Fruit fly (Drosophila melanogaster): ENCODE measurements around the gene FMRFaR.

Gene FMRFaR

DNA sequence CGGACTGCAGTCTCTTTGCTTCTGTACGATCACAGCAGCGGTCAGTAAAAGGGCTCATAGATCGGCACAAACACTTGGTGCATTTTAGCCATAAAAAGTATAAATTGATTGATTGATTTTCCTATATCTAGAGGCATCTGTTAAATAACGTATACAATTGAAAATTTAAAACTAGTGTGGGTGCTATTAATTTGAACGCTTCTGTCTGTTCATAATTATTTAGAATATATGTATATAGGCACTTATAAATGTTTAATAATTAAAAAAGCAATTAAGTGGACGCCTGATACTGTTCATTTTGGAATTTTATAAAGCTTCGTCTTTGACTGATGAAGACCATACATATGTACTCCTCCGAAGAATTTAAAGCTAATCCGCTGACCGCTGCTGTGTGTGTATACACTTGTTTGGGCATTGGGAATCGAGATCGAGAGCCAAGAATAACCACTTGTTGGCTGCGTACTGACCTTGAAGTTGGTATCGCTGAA, 43.8 kb downstream of the FMRFaR start (continued):
- no peak for TF ChIP-seq onecut (GFP tag; IDR thresholded peaks at IDR 0.05)
- TF ChIP-seq Optix (GFP tag; IDR thresholded peaks at IDR 0.05), result no peak
- no peak for TF ChIP-seq Doc3 (GFP tag; IDR thresholded peaks at IDR 0.05; ENCODE audit: partially characterized antibody)
- peak; percentile 63 for TF ChIP-seq dmrt99B (tag; optimal IDR thresholded peaks at IDR 0.05)
- TF ChIP-seq twi (tag; optimal IDR thresholded peaks at IDR 0.05), result no peak
- TF ChIP-seq az2 (GFP tag; optimal IDR thresholded peaks at IDR 0.05), result peak; percentile 52
- TF ChIP-seq seq (GFP tag; IDR thresholded peaks at IDR 0.05), result peak; percentile 22; the same call in 1 of the 2 replicates
- TF ChIP-seq CG16813 (GFP tag; IDR thresholded peaks at IDR 0.05; ENCODE audit: partially characterized antibody), result no peak
- no peak for TF ChIP-seq CG3847 (GFP tag; IDR thresholded peaks at IDR 0.05)
- TF ChIP-seq fd96Cb (tag; optimal IDR thresholded peaks at IDR 0.05), result peak; percentile 38
- TF ChIP-seq CG3726 (GFP tag; IDR thresholded peaks at IDR 0.05), result no peak
- TF ChIP-seq prd (optimal IDR thresholded peaks at IDR 0.05), result no peak
- TF ChIP-seq prd (GFP tag; IDR thresholded peaks at IDR 0.05), result peak; percentile 45; the same call in 2 of the 3 replicates
- no peak for TF ChIP-seq da (GFP tag; optimal IDR thresholded peaks at IDR 0.05)
- TF ChIP-seq cato (GFP tag; optimal IDR thresholded peaks at IDR 0.05; ENCODE audit: borderline replicate concordance), result no peak
- TF ChIP-seq odd (GFP tag; optimal IDR thresholded peaks at IDR 0.05), result peak; percentile 22
- no peak for TF ChIP-seq p53 (GFP tag; optimal IDR thresholded peaks at IDR 0.05)
- TF ChIP-seq run (tag; optimal IDR thresholded peaks at IDR 0.05), result no peak
- TF ChIP-seq B-H1 (GFP tag; IDR thresholded peaks at IDR 0.05), result no peak
- TF ChIP-seq CG1233 (GFP tag; optimal IDR thresholded peaks at IDR 0.05), result peak; percentile 35
- peak; percentile 27; the same call in 1 of the 2 replicates for TF ChIP-seq CG14441 (GFP tag; IDR thresholded peaks at IDR 0.05)
- peak; percentile 26 for TF ChIP-seq org-1 (GFP tag; optimal IDR thresholded peaks at IDR 0.05)
- TF ChIP-seq CG12299 (tag; optimal IDR thresholded peaks at IDR 0.05), result no peak
- TF ChIP-seq pan (optimal IDR thresholded peaks at IDR 0.05), result no peak
- peak in 1 of 2 experiments; percentile 60 for TF ChIP-seq pan (GFP tag; optimal IDR thresholded peaks at IDR 0.05 in 1 of 2, IDR thresholded peaks at IDR 0.05 in 1 of 2)
- no peak for TF ChIP-seq usp (GFP tag; optimal IDR thresholded peaks at IDR 0.05)
- TF ChIP-seq Bgb (GFP tag; IDR thresholded peaks at IDR 0.05; ENCODE audit: partially characterized antibody), result no peak
- TF ChIP-seq trem (tag; optimal IDR thresholded peaks at IDR 0.05), result peak; percentile 38
- TF ChIP-seq pfk (GFP tag; optimal IDR thresholded peaks at IDR 0.05), result no peak
- TF ChIP-seq BEAF-32 (GFP tag; optimal IDR thresholded peaks at IDR 0.05), result no peak
- peak; percentile 56; the same call in 1 of the 2 replicates for TF ChIP-seq vvl (GFP tag; IDR thresholded peaks at IDR 0.05)
- no peak for TF ChIP-seq MESR4 (GFP tag; optimal IDR thresholded peaks at IDR 0.05)
- TF ChIP-seq CG18011 (GFP tag; optimal IDR thresholded peaks at IDR 0.05), result peak; percentile 10
- no peak for TF ChIP-seq Nf-YA (GFP tag; IDR thresholded peaks at IDR 0.05)
- TF ChIP-seq CG31365 (tag; optimal IDR thresholded peaks at IDR 0.05), result no peak
- peak; percentile 48 for TF ChIP-seq nmo (GFP tag; optimal IDR thresholded peaks at IDR 0.05)
- TF ChIP-seq CG4854 (GFP tag; optimal IDR thresholded peaks at IDR 0.05), result no peak
- TF ChIP-seq CG32532 (GFP tag; IDR thresholded peaks at IDR 0.05), result peak; percentile 52; the same call in 1 of the 2 replicates
- TF ChIP-seq CG16863 (GFP tag; optimal IDR thresholded peaks at IDR 0.05), result no peak
- TF ChIP-seq CG3407 (GFP tag; optimal IDR thresholded peaks at IDR 0.05), result no peak
- no peak for TF ChIP-seq Camta (GFP tag; optimal IDR thresholded peaks at IDR 0.05)
- no peak for TF ChIP-seq tio (GFP tag; optimal IDR thresholded peaks at IDR 0.05)
- no peak; the same call in 1 of the 2 replicates for TF ChIP-seq esg (GFP tag; conservative IDR thresholded peaks at IDR 0.05)
- peak; percentile 32 for TF ChIP-seq CG18619 (GFP tag; optimal IDR thresholded peaks at IDR 0.05)
- peak; percentile 67 for TF ChIP-seq gem (tag; optimal IDR thresholded peaks at IDR 0.05)
- TF ChIP-seq Rx (GFP tag; IDR thresholded peaks at IDR 0.05), result 0 out of 2 replicates have a peak, but pooled peaks have one; percentile 4
- TF ChIP-seq CG13775 (GFP tag; optimal IDR thresholded peaks at IDR 0.05), result peak; percentile 17
- TF ChIP-seq CG9215 (GFP tag; IDR thresholded peaks at IDR 0.05), result peak; percentile 5; the same call in 1 of the 2 replicates
- peak; percentile 10 for TF ChIP-seq HHEX (GFP tag; optimal IDR thresholded peaks at IDR 0.05)
- TF ChIP-seq dysf (GFP tag; IDR thresholded peaks at IDR 0.05), result peak; percentile 53; the same call in 1 of the 3 replicates
- no peak for TF ChIP-seq scrt (GFP tag; optimal IDR thresholded peaks at IDR 0.05)
